Worm (Caenorhabditis elegans) whole organism, L4 larva: ENCODE results near the gene R03H10.11.

ENCODE experiments used
- D1046.2 ChIP-seq: fragments of 200-800 bp; sonication (Bioruptor generic); IDR thresholded peaks from 2 replicates; pipeline ENCODE4 v1.3.6; 2022; ENCODE audit warnings: missing genetic modification characterization, missing compliant biosample characterization
- F26F4.8 ChIP-seq: fragments of 200-800 bp; sonication (Bioruptor generic); conservative IDR thresholded peaks from 2 replicates; pipeline ENCODE4 v1.3.6; 2022; ENCODE audit warnings: missing genetic modification characterization, missing compliant biosample characterization
- F44E2.7 ChIP-seq: fragments of 200-800 bp; sonication (Bioruptor generic); IDR thresholded peaks from 2 replicates; pipeline ENCODE4 v2.1.2; 2022; ENCODE audit warnings: missing genetic modification characterization, missing compliant biosample characterization
- F49E8.2 ChIP-seq: sonication (generic microtip); optimal IDR thresholded peaks from 2 replicates; lab custom pipeline; 2016; ENCODE audit warnings: missing compliant biosample characterization, mild to moderate bottlenecking, missing genetic modification characterization, borderline replicate concordance
- R02D3.7 ChIP-seq: fragments of 150-350 bp; sonication (generic microtip); optimal IDR thresholded peaks from 3 replicates; lab custom pipeline; 2014; ENCODE audit warnings: missing biosample characterization, missing genetic modification characterization
- T20F7.1 ChIP-seq: fragments of 200-800 bp; sonication (Bioruptor generic); optimal IDR thresholded peaks from 2 replicates; lab custom pipeline; 2018; ENCODE audit warnings: mild to moderate bottlenecking, missing genetic modification characterization, missing compliant biosample characterization
- T26A8.4 ChIP-seq: fragments of 200-800 bp; sonication (Bioruptor generic); IDR thresholded peaks from 2 replicates; pipeline ENCODE4 v1.3.6; 2022; ENCODE audit warnings: missing genetic modification characterization, missing compliant biosample characterization
- Y105C5A.15 ChIP-seq: fragments of 200-800 bp; sonication (Bioruptor generic); IDR thresholded peaks from 2 replicates; pipeline ENCODE4 v1.3.6; 2022; ENCODE audit warnings: missing genetic modification characterization, missing compliant biosample characterization
- Y5F2A.4 ChIP-seq: fragments of 200-800 bp; sonication (Bioruptor generic); optimal IDR thresholded peaks from 2 replicates; lab custom pipeline; 2018; ENCODE audit warnings: mild to moderate bottlenecking, missing genetic modification characterization, missing compliant biosample characterization
- ZK546.5 ChIP-seq, 2 experiments: sonication (generic microtip); optimal IDR thresholded peaks; 2 replicates each; lab custom pipeline; 2017; ENCODE audit warnings: missing biosample characterization in 2 of 2, missing genetic modification characterization in 2 of 2
- aha-1 ChIP-seq: fragments of 150-350 bp; peaks from one replicate; lab custom pipeline; 2014; ENCODE audit warnings: missing biosample characterization, missing genetic modification characterization
- ceh-28 ChIP-seq: fragments of 150-350 bp; optimal IDR thresholded peaks from 2 replicates; lab custom pipeline; 2014; ENCODE audit warnings: missing biosample characterization, missing genetic modification reagents, missing genetic modification characterization
- ceh-82 ChIP-seq: sonication (generic microtip); optimal IDR thresholded peaks from 2 replicates; lab custom pipeline; 2017; ENCODE audit warnings: missing biosample characterization, missing genetic modification characterization
- daf-12 ChIP-seq: fragments of 150-350 bp; optimal IDR thresholded peaks from 2 replicates; lab custom pipeline; 2014; ENCODE audit warnings: missing biosample characterization, missing genetic modification reagents, missing genetic modification characterization
- dve-1 ChIP-seq: sonication (generic microtip); optimal IDR thresholded peaks from 2 replicates; lab custom pipeline; 2017; ENCODE audit warnings: antibody characterized with exemption, mild to moderate bottlenecking, missing genetic modification characterization, missing compliant biosample characterization; ENCODE audit not compliant: insufficient read depth
- fkh-10 ChIP-seq: fragments of 150-350 bp; optimal IDR thresholded peaks from 2 replicates; lab custom pipeline; 2014; ENCODE audit warnings: missing biosample characterization, missing genetic modification reagents, missing genetic modification characterization
- fos-1 ChIP-seq: fragments of 150-350 bp; optimal IDR thresholded peaks from 2 replicates; lab custom pipeline; 2014; ENCODE audit warnings: missing biosample characterization, missing genetic modification characterization
- gei-8 ChIP-seq: fragments of 200-800 bp; sonication (Bioruptor generic); optimal IDR thresholded peaks from 2 replicates; lab custom pipeline; 2018; ENCODE audit warnings: mild to moderate bottlenecking, missing genetic modification characterization, missing compliant biosample characterization
- hif-1 ChIP-seq, 2 experiments: sonication (generic microtip); optimal IDR thresholded peaks; 2 replicates each; lab custom pipeline; 2016 to 2017; ENCODE audit warnings: missing compliant biosample characterization in 2 of 2, missing genetic modification characterization in 2 of 2, missing genetic modification reagents in 2 of 2, missing genotype in 2 of 2, mild to moderate bottlenecking in 1 of 2
- hmg-1.1 ChIP-seq: fragments of 200-800 bp; sonication (Bioruptor generic); IDR thresholded peaks from 2 replicates; pipeline ENCODE4 v1.3.6; 2022; ENCODE audit warnings: missing genetic modification reagents, missing genetic modification characterization, missing compliant biosample characterization
- lin-1 ChIP-seq: fragments of 200-800 bp; sonication (Bioruptor generic); IDR thresholded peaks from 2 replicates; pipeline ENCODE4 v1.3.6; 2022; ENCODE audit warnings: missing genetic modification reagents, missing genetic modification characterization, missing compliant biosample characterization
- lin-29 ChIP-seq: fragments of 200-800 bp; sonication (Bioruptor generic); IDR thresholded peaks from 2 replicates; pipeline ENCODE4 v1.3.6; 2022; ENCODE audit warnings: missing genetic modification reagents, missing genetic modification characterization, missing compliant biosample characterization
- lin-38 ChIP-seq: fragments of 200-800 bp; sonication (Bioruptor generic); IDR thresholded peaks from 2 replicates; pipeline ENCODE4 v1.3.6; 2022; ENCODE audit warnings: missing genetic modification reagents, missing genetic modification characterization, missing compliant biosample characterization
- lir-3 ChIP-seq: sonication (generic microtip); optimal IDR thresholded peaks from 2 replicates; lab custom pipeline; 2016; ENCODE audit warnings: mild to moderate bottlenecking, missing genetic modification characterization, missing compliant biosample characterization
- lsy-2 ChIP-seq, 2 experiments: fragments of 150-350 bp in 1 of 2; sonication (generic microtip) in 1 of 2; optimal IDR thresholded peaks; 2 replicates each; lab custom pipeline; 2014 to 2017; ENCODE audit warnings: missing biosample characterization in 2 of 2, missing genetic modification characterization in 2 of 2
- madf-5 ChIP-seq, 2 experiments: fragments of 200-800 bp; sonication (Bioruptor generic); IDR thresholded peaks; 2 replicates each; pipeline ENCODE4 v1.3.6; 2022; ENCODE audit warnings: missing compliant biosample characterization in 2 of 2, missing genetic modification characterization in 2 of 2
- mdt-29 ChIP-seq: fragments of 200-800 bp; sonication (Bioruptor generic); IDR thresholded peaks from 2 replicates; pipeline ENCODE4 v1.3.6; 2022; ENCODE audit warnings: missing genetic modification reagents, missing genetic modification characterization, missing compliant biosample characterization
- nhr-102 ChIP-seq: sonication (generic microtip); optimal IDR thresholded peaks from 2 replicates; lab custom pipeline; 2016; ENCODE audit warnings: mild to moderate bottlenecking, missing genetic modification characterization, moderate library complexity, missing compliant biosample characterization
- nhr-111 ChIP-seq: fragments of 200-800 bp; sonication (Bioruptor generic); optimal IDR thresholded peaks from 2 replicates; lab custom pipeline; 2018; ENCODE audit warnings: mild to moderate bottlenecking, missing genetic modification characterization, missing compliant biosample characterization
- nhr-41 ChIP-seq: fragments of 200-800 bp; sonication (Bioruptor generic); IDR thresholded peaks from 2 replicates; pipeline ENCODE4 v1.3.6; 2022; ENCODE audit warnings: missing genetic modification reagents, missing genetic modification characterization, missing compliant biosample characterization
- pha-4 ChIP-seq, 2 experiments: fragments of 150-350 bp in 1 of 2; fragments of 200-800 bp in 1 of 2; sonication (Bioruptor generic) in 1 of 2; IDR thresholded peaks in 1 of 2; optimal IDR thresholded peaks in 1 of 2; 2 replicates each; pipeline versions ENCODE4 v1.3.6 to Lab custom; 2014 to 2022; ENCODE audit warnings: missing genetic modification characterization in 2 of 2, missing genetic modification reagents in 2 of 2, missing biosample characterization in 1 of 2, missing compliant biosample characterization in 1 of 2
- rbr-2 ChIP-seq: sonication (generic microtip); optimal IDR thresholded peaks from 2 replicates; lab custom pipeline; 2016; ENCODE audit warnings: missing genotype, missing genetic modification characterization, missing compliant biosample characterization
- set-16 ChIP-seq: fragments of 200-800 bp; sonication (Bioruptor generic); IDR thresholded peaks from 2 replicates; pipeline ENCODE4 v1.3.6; 2022; ENCODE audit warnings: missing genetic modification reagents, missing genetic modification characterization, missing compliant biosample characterization
- skn-1 ChIP-seq: fragments of 150-350 bp; optimal IDR thresholded peaks from 2 replicates; lab custom pipeline; 2014; ENCODE audit warnings: missing biosample characterization, missing genetic modification characterization
- snpc-1.2 ChIP-seq: fragments of 200-800 bp; sonication (Bioruptor generic); IDR thresholded peaks from 2 replicates; pipeline ENCODE4 v1.3.6; 2022; ENCODE audit warnings: missing genetic modification reagents, missing genetic modification characterization, missing compliant biosample characterization
- spr-1 ChIP-seq: sonication (generic microtip); optimal IDR thresholded peaks from 2 replicates; lab custom pipeline; 2016; ENCODE audit warnings: mild to moderate bottlenecking, missing genetic modification characterization, missing compliant biosample characterization
- spr-3 ChIP-seq: fragments of 200-800 bp; sonication (Bioruptor generic); optimal IDR thresholded peaks from 2 replicates; lab custom pipeline; 2018; ENCODE audit warnings: mild to moderate bottlenecking, missing genetic modification characterization, missing compliant biosample characterization
- tra-1 ChIP-seq: fragments of 200-800 bp; sonication (Bioruptor generic); IDR thresholded peaks from 2 replicates; pipeline ENCODE4 v1.3.6; 2022; ENCODE audit warnings: missing genetic modification reagents, missing genetic modification characterization, missing compliant biosample characterization
- unc-62 ChIP-seq, 3 experiments: fragments of 150-350 bp in 1 of 3; sonication (generic microtip); optimal IDR thresholded peaks in 2 of 3; peaks in 1 of 3; 1 replicate in 1 of 3; 2 replicates in 2 of 3; lab custom pipeline; 2014 to 2017; ENCODE audit warnings: missing biosample characterization in 3 of 3, missing genetic modification characterization in 3 of 3, missing genetic modification reagents in 3 of 3, missing genotype in 1 of 3
- vab-7 ChIP-seq: fragments of 200-800 bp; sonication (Bioruptor generic); IDR thresholded peaks from 2 replicates; pipeline ENCODE4 v1.3.6; 2022; ENCODE audit warnings: missing genetic modification reagents, missing genetic modification characterization, missing compliant biosample characterization
- zfp-2 ChIP-seq: sonication (generic microtip); optimal IDR thresholded peaks from 2 replicates; lab custom pipeline; 2016; ENCODE audit warnings: mild to moderate bottlenecking, missing genetic modification characterization, missing compliant biosample characterization
- zip-11 ChIP-seq: fragments of 200-800 bp; sonication (Bioruptor generic); IDR thresholded peaks from 2 replicates; pipeline ENCODE4 v1.3.6; 2022; ENCODE audit warnings: missing genetic modification characterization, missing compliant biosample characterization

R03H10.11 gene

DNA sequence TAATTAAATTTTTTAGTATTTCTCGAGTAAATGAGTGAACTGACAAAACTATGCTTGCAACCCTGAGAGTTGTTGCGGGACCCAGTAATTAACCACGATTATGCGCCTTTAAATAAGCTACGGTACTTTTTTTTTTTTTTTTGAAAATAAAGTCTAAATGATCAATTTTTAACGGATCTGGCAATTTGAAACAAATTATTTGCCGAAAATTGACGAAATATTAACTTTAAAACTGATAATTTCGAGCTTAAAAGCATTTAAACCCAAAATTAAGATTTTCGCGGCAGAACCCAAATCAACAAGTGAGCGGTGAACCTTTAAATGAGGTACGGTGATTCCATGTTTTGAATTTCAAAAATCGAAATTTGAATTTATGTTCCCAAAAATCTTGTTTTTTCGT lies 40.0 kb downstream of the R03H10.11 start:
- TF ChIP-seq F49E8.2: peak; percentile 59
- TF ChIP-seq fos-1 (tag; lab: Kevin White, UChicago): no peak
- no peak for TF ChIP-seq daf-12 (tag; lab: Kevin White, UChicago)
- TF ChIP-seq ZK546.5 (tag; optimal IDR thresholded peaks at IDR 0.05; lab: Kevin White, UChicago): no peak
- TF ChIP-seq lsy-2 (tag; optimal IDR thresholded peaks at IDR 0.05; lab: Kevin White, UChicago): no peak
- no peak for TF ChIP-seq skn-1 (tag; lab: Kevin White, UChicago)
- TF ChIP-seq T20F7.1 (GFP tag; lab: Kevin White, UChicago): no peak

DNA sequence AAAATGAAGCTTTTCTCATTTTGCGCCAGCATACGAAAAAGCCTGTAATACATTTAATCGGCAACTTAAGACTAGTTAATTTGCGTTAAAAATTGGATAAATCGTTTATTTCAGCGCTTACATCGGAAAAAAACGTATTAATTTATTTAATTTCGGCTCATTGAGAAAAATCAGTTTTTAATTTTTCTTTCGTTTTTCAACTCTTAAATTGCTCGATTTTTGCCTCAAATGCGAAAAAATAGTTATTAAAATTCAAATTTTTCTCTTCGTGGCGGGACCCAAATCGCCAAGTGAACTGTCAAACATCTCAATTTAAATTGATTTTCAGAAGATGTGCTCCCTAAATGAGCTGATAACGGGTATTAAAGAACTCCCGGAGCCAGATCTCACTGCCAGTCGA lies 40.5 kb downstream of the R03H10.11 start, which contains the start of gene C16A11.5:
TSS of gene C16A11.5 (plus strand) at position 323 of the 400 bp plus-strand sequence.
- TF ChIP-seq lsy-2 (tag; optimal IDR thresholded peaks at IDR 0.05; lab: Kevin White, UChicago) (no peak), unc-62 (GFP tag; optimal IDR thresholded peaks at IDR 0.05 in 1 of 2; lab: Kevin White, UChicago) (peak in 1 of 2 experiments; percentile 92), unc-62 (tag; optimal IDR thresholded peaks at IDR 0.05; lab: Kevin White, UChicago) (no peak), D1046.2 (no peak), hmg-1.1 (GFP tag; lab: Robert Waterston, UW) (no peak), set-16 (no peak), nhr-111 (GFP tag; lab: Kevin White, UChicago) (no peak), F44E2.7 (GFP tag; lab: Robert Waterston, UW) (no peak), Y5F2A.4 (GFP tag; lab: Kevin White, UChicago) (no peak), aha-1 (peak; percentile 77), dve-1 (tag; lab: Kevin White, UChicago) (no peak), fkh-10 (no peak), Y105C5A.15 (GFP tag; lab: Robert Waterston, UW) (no peak)
- TF ChIP-seq, all 104 proteins: peak for 2

DNA sequence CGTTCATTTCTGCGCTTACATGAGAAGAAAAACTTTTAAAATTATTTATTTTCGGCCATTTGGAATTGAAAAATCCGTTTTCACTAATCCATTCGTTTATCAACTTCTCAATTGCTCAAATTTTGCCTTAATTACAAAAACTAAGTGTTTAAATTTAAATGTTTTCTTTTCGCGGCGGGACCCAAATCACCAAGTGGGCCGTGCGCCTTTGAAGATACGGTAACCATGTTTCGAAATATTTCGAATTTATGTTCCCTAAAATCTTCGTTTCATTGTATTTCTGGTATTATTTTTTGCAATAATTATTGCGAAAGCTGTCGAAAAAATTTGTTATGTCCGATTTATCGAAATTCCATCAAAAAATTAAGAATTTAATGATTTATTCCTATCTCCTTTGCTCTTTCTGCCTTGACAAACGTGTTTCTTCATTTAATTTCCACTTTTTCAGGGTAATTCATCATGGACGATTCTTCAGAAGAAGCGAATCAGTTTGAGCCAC lies 44.2 kb downstream of the R03H10.11 start, which contains the start of gene C16A11.4:
TSS of gene C16A11.4 (plus strand) at position 449 of the 499 bp plus-strand sequence.
- TF ChIP-seq zfp-2 (tag; lab: Kevin White, UChicago) (no peak), vab-7 (GFP tag; lab: Robert Waterston, UW) (no peak), ceh-82 (tag; lab: Kevin White, UChicago) (no peak), T26A8.4 (GFP tag; lab: Robert Waterston, UW) (no peak), ceh-28 (no peak), nhr-102 (tag; lab: Kevin White, UChicago) (no peak), lin-1 (GFP tag; lab: Robert Waterston, UW) (no peak), lin-38 (GFP tag; lab: Robert Waterston, UW) (peak; percentile 28)
- TF ChIP-seq, all 104 proteins: peak for 1

DNA sequence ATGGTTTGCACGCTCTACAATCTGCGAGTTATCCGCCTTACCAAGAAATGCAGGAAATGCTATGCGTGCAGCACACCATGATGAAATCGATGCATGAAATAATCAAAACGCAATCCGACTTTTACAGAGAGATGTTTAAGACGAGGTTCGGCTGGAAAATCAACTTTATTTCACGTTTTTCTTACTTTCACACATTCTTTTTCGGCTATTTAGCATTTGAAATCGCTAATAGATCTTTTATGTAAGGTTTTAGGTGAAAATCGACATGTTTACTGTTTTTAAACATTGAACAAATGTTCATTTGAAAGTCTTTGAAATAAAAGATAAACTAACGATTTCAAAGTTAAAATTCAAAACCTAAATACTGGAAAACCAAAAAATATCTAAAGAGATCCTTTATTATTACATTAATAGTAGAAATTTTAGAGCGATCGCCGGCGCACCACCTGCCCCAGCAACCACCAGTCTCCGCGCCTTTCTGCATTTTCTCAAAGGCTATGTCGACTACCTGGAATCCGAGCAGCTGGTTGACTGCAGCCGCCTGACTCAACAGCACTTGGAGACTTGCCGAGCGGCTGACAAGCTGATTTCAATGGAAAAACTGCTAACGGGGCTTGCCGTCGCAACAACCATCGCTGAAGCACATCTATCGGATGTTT lies 45.8 kb downstream of the R03H10.11 start:
- TF ChIP-seq tra-1 (GFP tag; lab: Robert Waterston, UW) (no peak), set-16 (peak; percentile 67), madf-5 (GFP tag; IDR thresholded peaks at IDR 0.05; lab: Robert Waterston, UW) (no peak), spr-1 (tag; lab: Kevin White, UChicago) (no peak), pha-4 (GFP tag; IDR thresholded peaks at IDR 0.05; lab: Robert Waterston, UW) (peak; percentile 53), pha-4 (tag; optimal IDR thresholded peaks at IDR 0.05; lab: Kevin White, UChicago) (no peak), skn-1 (tag; lab: Kevin White, UChicago) (no peak), R02D3.7 (tag; lab: Kevin White, UChicago) (no peak), lin-1 (GFP tag; lab: Robert Waterston, UW) (0 out of 2 replicates have a peak, but pooled peaks have one; percentile 21), T26A8.4 (GFP tag; lab: Robert Waterston, UW) (no peak), spr-3 (GFP tag; lab: Kevin White, UChicago) (no peak), zip-11 (no peak), mdt-29 (GFP tag; lab: Robert Waterston, UW) (no peak), lin-29 (no peak), fkh-10 (no peak), lir-3 (no peak), gei-8 (GFP tag; lab: Kevin White, UChicago) (no peak), ZK546.5 (tag; optimal IDR thresholded peaks at IDR 0.05; lab: Kevin White, UChicago) (no peak), rbr-2 (tag; lab: Kevin White, UChicago) (no peak), F26F4.8 (GFP tag; lab: Robert Waterston, UW) (peak; percentile 66; the same call in 1 of the 2 replicates), snpc-1.2 (GFP tag; lab: Robert Waterston, UW) (peak; percentile 53; the same call in 1 of the 2 replicates), nhr-41 (GFP tag; lab: Robert Waterston, UW) (no peak), hif-1 (tag; optimal IDR thresholded peaks at IDR 0.05; lab: Kevin White, UChicago) (no peak), F44E2.7 (GFP tag; lab: Robert Waterston, UW) (no peak)
